Fruit fly (Drosophila melanogaster) whole organism, embryonic: ENCODE results near the gene CG32036.

Source experiments
- CG10321 ChIP-seq: fragments of 200-800 bp; sonication (Bioruptor generic); IDR thresholded peaks from 2 replicates; pipeline ENCODE4 v1.3.6; 2022; ENCODE audit warnings: missing biosample characterization, missing genetic modification characterization
- CG10366 ChIP-seq: fragments of 200-800 bp; sonication (Bioruptor generic); IDR thresholded peaks from 2 replicates; pipeline ENCODE4 v1.3.6; 2022; ENCODE audit warnings: missing biosample characterization, missing genetic modification characterization
- CG12071 ChIP-seq: fragments of 200-800 bp; sonication (Bioruptor generic); optimal IDR thresholded peaks from 3 replicates; lab custom pipeline; 2018; ENCODE audit warnings: missing biosample characterization, mild to moderate bottlenecking, missing genetic modification characterization
- CG12236 ChIP-seq: fragments of 200-800 bp; sonication (Bioruptor generic); optimal IDR thresholded peaks from 2 replicates; lab custom pipeline; 2016; ENCODE audit warnings: missing biosample characterization, missing genetic modification characterization
- CG12942 ChIP-seq: fragments of 200-800 bp; sonication (Bioruptor generic); optimal IDR thresholded peaks from 3 replicates; lab custom pipeline; 2016; ENCODE audit warnings: missing biosample characterization, missing genetic modification characterization
- CG13424 ChIP-seq: fragments of 200-800 bp; sonication (Bioruptor generic); optimal IDR thresholded peaks from 2 replicates; lab custom pipeline; 2019; ENCODE audit warnings: missing biosample characterization, mild to moderate bottlenecking, missing genetic modification characterization, moderate library complexity
- CG13775 ChIP-seq: fragments of 200-800 bp; sonication (Bioruptor generic); optimal IDR thresholded peaks from 3 replicates; lab custom pipeline; 2017; ENCODE audit warnings: missing biosample characterization, mild to moderate bottlenecking, missing genetic modification characterization
- CG15269 ChIP-seq: fragments of 200-800 bp; sonication (Bioruptor generic); optimal IDR thresholded peaks from 2 replicates; lab custom pipeline; 2018; ENCODE audit warnings: missing biosample characterization, mild to moderate bottlenecking, missing genetic modification characterization, moderate library complexity
- CG1529 ChIP-seq: fragments of 200-800 bp; sonication (Bioruptor generic); optimal IDR thresholded peaks from 3 replicates; lab custom pipeline; 2018; ENCODE audit warnings: missing biosample characterization, missing genetic modification characterization
- CG15601 ChIP-seq: fragments of 200-800 bp; sonication (Bioruptor generic); optimal IDR thresholded peaks from 3 replicates; lab custom pipeline; 2019; ENCODE audit warnings: missing biosample characterization, mild to moderate bottlenecking, missing genetic modification characterization, moderate library complexity
- CG17328 ChIP-seq: fragments of 200-800 bp; sonication (Bioruptor generic); IDR thresholded peaks from 2 replicates; pipeline ENCODE4 v1.3.6; 2022; ENCODE audit warnings: missing biosample characterization, missing genetic modification characterization
- CG31365 ChIP-seq: fragments of 200-800 bp; sonication (Bioruptor generic); optimal IDR thresholded peaks from 2 replicates; lab custom pipeline; 2018; ENCODE audit warnings: missing biosample characterization, mild to moderate bottlenecking, missing genetic modification characterization
- CG3995 ChIP-seq: fragments of 200-800 bp; sonication (Bioruptor generic); optimal IDR thresholded peaks from 3 replicates; lab custom pipeline; 2016; ENCODE audit warnings: missing biosample characterization, missing genetic modification characterization
- CG43689 ChIP-seq: fragments of 200-800 bp; sonication (Bioruptor generic); IDR thresholded peaks from 2 replicates; pipeline ENCODE4 v1.3.6; 2022; ENCODE audit warnings: missing biosample characterization, missing genetic modification characterization
- CG4424 ChIP-seq: fragments of 200-800 bp; sonication (Bioruptor generic); optimal IDR thresholded peaks from 3 replicates; lab custom pipeline; 2016; ENCODE audit warnings: missing biosample characterization, missing genetic modification characterization
- CG4730 ChIP-seq: fragments of 200-800 bp; sonication (Bioruptor generic); IDR thresholded peaks from 2 replicates; pipeline ENCODE4 v1.3.6; 2022; ENCODE audit warnings: missing biosample characterization, missing genetic modification characterization
- CG8281 ChIP-seq: fragments of 200-800 bp; sonication (Bioruptor generic); optimal IDR thresholded peaks from 2 replicates; lab custom pipeline; 2018; ENCODE audit warnings: missing biosample characterization, mild to moderate bottlenecking, missing genetic modification characterization, moderate library complexity
- CkIIα-i1 ChIP-seq: fragments of 200-800 bp; sonication (Bioruptor generic); IDR thresholded peaks from 2 replicates; pipeline ENCODE4 v1.3.6; 2022; ENCODE audit warnings: missing biosample characterization, missing genetic modification characterization
- HHEX ChIP-seq: fragments of 200-800 bp; sonication (Bioruptor generic); optimal IDR thresholded peaks from 3 replicates; lab custom pipeline; 2017; ENCODE audit warnings: missing biosample characterization, mild to moderate bottlenecking, missing genetic modification characterization, missing genetic modification reagents
- Lhr ChIP-seq: fragments of 200-800 bp; sonication (Bioruptor generic); optimal IDR thresholded peaks from 3 replicates; lab custom pipeline; 2017; ENCODE audit warnings: mild to moderate bottlenecking, missing biosample characterization, missing genetic modification reagents, missing genetic modification characterization
- MTF-1 ChIP-seq: fragments of 200-800 bp; sonication (Bioruptor generic); optimal IDR thresholded peaks from 2 replicates; lab custom pipeline; 2018; ENCODE audit warnings: missing biosample characterization, mild to moderate bottlenecking, missing genetic modification characterization, borderline replicate concordance
- NC2α ChIP-seq: fragments of 200-800 bp; sonication (Bioruptor generic); optimal IDR thresholded peaks from 2 replicates; lab custom pipeline; 2016; ENCODE audit warnings: missing biosample characterization, missing genetic modification characterization
- Oaz ChIP-seq: fragments of 200-800 bp; sonication (Bioruptor generic); IDR thresholded peaks from 2 replicates; pipeline ENCODE4 v1.3.6; 2022; ENCODE audit warnings: missing biosample characterization, missing genetic modification characterization
- Side ChIP-seq: fragments of 200-800 bp; sonication (Bioruptor generic); optimal IDR thresholded peaks from 2 replicates; lab custom pipeline; 2016; ENCODE audit warnings: missing biosample characterization, missing genetic modification characterization
- Sry-β ChIP-seq: fragments of 200-800 bp; sonication (Bioruptor generic); optimal IDR thresholded peaks from 2 replicates; lab custom pipeline; 2018; ENCODE audit warnings: missing biosample characterization, mild to moderate bottlenecking, missing genetic modification characterization, moderate library complexity
- Taf1 ChIP-seq: fragments of 200-800 bp; sonication (Bioruptor generic); IDR thresholded peaks from 2 replicates; pipeline ENCODE4 v1.3.6; 2022; ENCODE audit warnings: missing biosample characterization, missing genetic modification characterization
- Trl ChIP-seq, 3 experiments: fragments of >200 bp in 2 of 3; fragments of 200-800 bp in 1 of 3; sonication (Bioruptor generic) in 1 of 3; optimal IDR thresholded peaks; 2 replicates in 1 of 3; 3 replicates in 2 of 3; lab custom pipeline; 2016 to 2017; ENCODE audit warnings: missing biosample characterization in 1 of 3, missing genetic modification characterization in 1 of 3
- al ChIP-seq: fragments of 200-800 bp; sonication (Bioruptor generic); IDR thresholded peaks from 2 replicates; pipeline ENCODE4 v1.3.6; 2022; ENCODE audit warnings: missing biosample characterization, missing genetic modification characterization
- ash1 ChIP-seq: fragments of 200-800 bp; sonication (Bioruptor generic); optimal IDR thresholded peaks from 2 replicates; lab custom pipeline; 2018; ENCODE audit warnings: missing biosample characterization, mild to moderate bottlenecking, missing genetic modification characterization
- bigmax ChIP-seq: fragments of 200-800 bp; sonication (Bioruptor generic); optimal IDR thresholded peaks from 2 replicates; lab custom pipeline; 2018; ENCODE audit warnings: missing biosample characterization, mild to moderate bottlenecking, missing genetic modification characterization
- dimm ChIP-seq: fragments of 200-800 bp; sonication (Bioruptor generic); IDR thresholded peaks from 2 replicates; pipeline ENCODE4 v1.3.6; 2022; ENCODE audit warnings: missing biosample characterization, missing genetic modification characterization
- dysf ChIP-seq: fragments of 200-800 bp; sonication (Bioruptor generic); IDR thresholded peaks from 3 replicates; pipeline ENCODE4 v1.3.6; 2022; ENCODE audit warnings: missing biosample characterization, missing genetic modification characterization
- eyg ChIP-seq: fragments of 200-800 bp; sonication (Bioruptor generic); optimal IDR thresholded peaks from 3 replicates; lab custom pipeline; 2016; ENCODE audit warnings: missing biosample characterization, missing genetic modification characterization
- fru ChIP-seq: fragments of >200 bp; optimal IDR thresholded peaks from 2 replicates; lab custom pipeline; 2017
- ftz-f1 ChIP-seq: fragments of 200-800 bp; sonication (Bioruptor generic); optimal IDR thresholded peaks from 2 replicates; lab custom pipeline; 2016; ENCODE audit warnings: missing biosample characterization, missing genetic modification characterization
- gsb ChIP-seq: fragments of 200-800 bp; sonication (Bioruptor generic); IDR thresholded peaks from 2 replicates; pipeline ENCODE4 v1.3.6; 2022; ENCODE audit warnings: missing biosample characterization, missing genetic modification characterization
- gt ChIP-seq: fragments of 200-800 bp; sonication (Bioruptor generic); IDR thresholded peaks from 2 replicates; pipeline ENCODE4 v1.3.6; 2022; ENCODE audit warnings: missing biosample characterization, missing genetic modification characterization
- ham ChIP-seq: fragments of 200-800 bp; sonication (Bioruptor generic); IDR thresholded peaks from 2 replicates; pipeline ENCODE4 v1.3.6; 2022; ENCODE audit warnings: missing biosample characterization, missing genetic modification characterization
- lilli ChIP-seq: fragments of 200-800 bp; sonication (Bioruptor generic); optimal IDR thresholded peaks from 3 replicates; lab custom pipeline; 2016; ENCODE audit warnings: missing biosample characterization, missing genetic modification characterization
- mld ChIP-seq: fragments of 200-800 bp; sonication (Bioruptor generic); IDR thresholded peaks from 3 replicates; pipeline ENCODE4 v1.3.6; 2022; ENCODE audit warnings: missing biosample characterization, missing genetic modification characterization; ENCODE audit not compliant: partially characterized antibody
- org-1 ChIP-seq: fragments of 200-800 bp; sonication (Bioruptor generic); optimal IDR thresholded peaks from 2 replicates; lab custom pipeline; 2017; ENCODE audit warnings: missing biosample characterization, missing genetic modification characterization
- p53 ChIP-seq: fragments of 200-800 bp; sonication (Bioruptor generic); optimal IDR thresholded peaks from 2 replicates; lab custom pipeline; 2016; ENCODE audit warnings: missing biosample characterization, missing genetic modification characterization
- pb ChIP-seq: fragments of 200-800 bp; sonication (Bioruptor generic); optimal IDR thresholded peaks from 3 replicates; lab custom pipeline; 2016; ENCODE audit warnings: missing biosample characterization, missing genetic modification characterization
- prd ChIP-seq, 3 experiments: fragments of >200 bp in 2 of 3; fragments of 200-800 bp in 1 of 3; sonication (Bioruptor generic) in 1 of 3; optimal IDR thresholded peaks in 2 of 3; IDR thresholded peaks in 1 of 3; 2 replicates in 2 of 3; 3 replicates in 1 of 3; pipeline versions ENCODE4 v1.3.6 to Lab custom; 2017 to 2022; ENCODE audit warnings: missing biosample characterization in 1 of 3, missing genetic modification characterization in 1 of 3
- sisA ChIP-seq: fragments of 200-800 bp; sonication (Bioruptor generic); IDR thresholded peaks from 2 replicates; pipeline ENCODE4 v1.3.6; 2022; ENCODE audit warnings: missing biosample characterization, missing genetic modification characterization
- tio ChIP-seq: fragments of 200-800 bp; sonication (Bioruptor generic); optimal IDR thresholded peaks from 2 replicates; lab custom pipeline; 2017; ENCODE audit warnings: missing biosample characterization, missing genetic modification characterization, inconsistent platforms
- trh ChIP-seq: fragments of 200-800 bp; sonication (Bioruptor generic); optimal IDR thresholded peaks from 2 replicates; lab custom pipeline; 2016; ENCODE audit warnings: missing biosample characterization, missing genetic modification characterization
- ttk ChIP-seq: fragments of 200-800 bp; sonication (Bioruptor generic); IDR thresholded peaks from 2 replicates; pipeline ENCODE4 v2.1.2; 2022; ENCODE audit warnings: missing biosample characterization, missing genetic modification characterization
- unc-4 ChIP-seq: fragments of 200-800 bp; sonication (Bioruptor generic); IDR thresholded peaks from 2 replicates; pipeline ENCODE4 v1.3.6; 2022; ENCODE audit warnings: missing biosample characterization, missing genetic modification characterization; ENCODE audit not compliant: partially characterized antibody
- zen ChIP-seq: fragments of 200-800 bp; sonication (Bioruptor generic); optimal IDR thresholded peaks from 3 replicates; lab custom pipeline; 2018; ENCODE audit warnings: missing biosample characterization, mild to moderate bottlenecking, missing genetic modification characterization, moderate library complexity

CG32036 gene

DNA sequence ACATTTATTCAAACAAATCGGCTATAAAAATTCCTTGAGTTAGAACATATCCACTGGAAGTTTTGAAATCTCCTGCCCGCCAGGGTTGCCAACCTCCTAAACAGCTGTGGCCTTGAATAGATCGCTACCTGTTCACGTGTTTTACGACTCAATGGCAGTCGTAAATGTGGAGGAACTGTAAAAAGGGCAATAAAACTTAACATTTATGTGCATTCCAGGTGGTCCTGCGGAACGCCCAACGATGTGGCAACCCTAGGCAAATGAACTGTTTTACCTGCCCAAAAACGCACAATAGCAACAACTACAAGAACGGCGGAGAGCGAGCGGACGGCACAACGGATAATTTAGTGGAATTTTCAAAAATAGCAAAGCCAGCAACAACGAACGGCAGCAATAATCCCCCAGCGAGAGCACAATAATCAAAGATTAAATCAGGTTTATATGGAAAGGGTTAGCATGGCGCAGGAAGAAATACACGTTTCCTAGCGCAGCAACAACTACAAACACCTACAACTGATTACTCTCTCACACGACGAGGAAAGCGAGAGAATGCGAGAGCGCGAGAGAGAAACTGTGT is 27.3 kb downstream of the CG32036 start (continued):
- no peak for TF ChIP-seq CG1529
- no peak for TF ChIP-seq p53 (GFP tag; lab: Kevin White, UChicago)
- TF ChIP-seq CG13775 (GFP tag; lab: Kevin White, UChicago): no peak
- TF ChIP-seq CG12236 (GFP tag; lab: Kevin White, UChicago): peak; percentile 5
- TF ChIP-seq sisA: peak; percentile 41
- no peak for TF ChIP-seq HHEX (GFP tag; lab: Kevin White, UChicago)
- 0 out of 2 replicates have a peak, but pooled peaks have one; percentile 20 for TF ChIP-seq al (GFP tag; lab: Robert Waterston, UW)
- no peak for TF ChIP-seq CG15601 (tag; lab: Kevin White, UChicago)
- TF ChIP-seq trh (GFP tag; lab: Kevin White, UChicago): no peak
- TF ChIP-seq dysf (GFP tag; lab: Robert Waterston, UW): peak; percentile 44; the same call in 1 of the 3 replicates
- no peak for TF ChIP-seq dimm
- TF ChIP-seq CG8281 (tag; lab: Kevin White, UChicago): no peak
- TF ChIP-seq Oaz (GFP tag; lab: Robert Waterston, UW): 0 out of 2 replicates have a peak, but pooled peaks have one; percentile 19
- no peak for TF ChIP-seq lilli (GFP tag; lab: Kevin White, UChicago)
- no peak for TF ChIP-seq unc-4 (GFP tag; lab: Robert Waterston, UW)
- TF ChIP-seq CG10321 (GFP tag; lab: Robert Waterston, UW): no peak
- TF ChIP-seq zen: peak; percentile 89
- TF ChIP-seq ttk (GFP tag; lab: Robert Waterston, UW): 0 out of 2 replicates have a peak, but pooled peaks have one; percentile 14
- TF ChIP-seq CG43689 (GFP tag; lab: Robert Waterston, UW): no peak
- TF ChIP-seq mld (GFP tag; lab: Robert Waterston, UW): peak; percentile 48; the same call in 1 of the 3 replicates
- TF ChIP-seq tio (GFP tag; lab: Kevin White, UChicago): no peak
- TF ChIP-seq CG13424 (tag; lab: Kevin White, UChicago): no peak
- TF ChIP-seq ash1 (GFP tag; lab: Kevin White, UChicago): no peak
- TF ChIP-seq CG4424 (GFP tag; lab: Kevin White, UChicago): no peak
- TF ChIP-seq Trl (optimal IDR thresholded peaks at IDR 0.05; lab: Kevin White, UChicago): peak in 1 of 2 experiments; percentile 96
- TF ChIP-seq Trl (GFP tag; optimal IDR thresholded peaks at IDR 0.05; lab: Kevin White, UChicago): no peak
- TF ChIP-seq CkIIα-i1 (GFP tag; lab: Robert Waterston, UW): no peak
- TF ChIP-seq CG3995 (GFP tag; lab: Kevin White, UChicago): no peak
- TF ChIP-seq CG17328: peak; percentile 65
- no peak for TF ChIP-seq Taf1 (GFP tag; lab: Robert Waterston, UW)
- TF ChIP-seq CG31365: no peak
- TF ChIP-seq Lhr (GFP tag; lab: Kevin White, UChicago): no peak
- no peak for TF ChIP-seq fru (lab: Kevin White, UChicago)
- no peak for TF ChIP-seq Side (GFP tag; lab: Kevin White, UChicago)
- TF ChIP-seq ham: no peak
- no peak for TF ChIP-seq NC2α (GFP tag; lab: Kevin White, UChicago)
- TF ChIP-seq CG15269 (tag; lab: Kevin White, UChicago): no peak
- no peak for TF ChIP-seq gsb
- no peak for TF ChIP-seq eyg (GFP tag; lab: Kevin White, UChicago)
- no peak for TF ChIP-seq org-1 (GFP tag; lab: Kevin White, UChicago)
- peak; percentile 44; the same call in 1 of the 2 replicates for TF ChIP-seq CG10366
- no peak for TF ChIP-seq gt
- TF ChIP-seq pb (GFP tag; lab: Kevin White, UChicago): no peak
- TF ChIP-seq CG12071 (GFP tag; lab: Kevin White, UChicago): peak; percentile 58
- TF ChIP-seq MTF-1: no peak
- TF ChIP-seq CG12942 (GFP tag; lab: Kevin White, UChicago): no peak
- TF ChIP-seq CG4730 (GFP tag; lab: Robert Waterston, UW): no peak
- TF ChIP-seq Sry-β (GFP tag; lab: Kevin White, UChicago): no peak
- TF ChIP-seq ftz-f1 (GFP tag; lab: Kevin White, UChicago): peak; percentile 54
- no peak for TF ChIP-seq bigmax
- TF ChIP-seq prd (optimal IDR thresholded peaks at IDR 0.05; lab: Kevin White, UChicago): no peak
- TF ChIP-seq prd (GFP tag; IDR thresholded peaks at IDR 0.05; lab: Robert Waterston, UW): peak; percentile 59
